Worm (Caenorhabditis elegans) whole organism, late embryonic: ENCODE data around the gene T26H10.2.

Experiments
- K02D7.2 ChIP-seq: sonication (generic microtip); optimal IDR thresholded peaks from 2 replicates; lab custom pipeline; 2017; ENCODE audit warnings: mild to moderate bottlenecking, missing genetic modification characterization, missing compliant biosample characterization
- K09A11.1 ChIP-seq: sonication (generic microtip); optimal IDR thresholded peaks from 2 replicates; lab custom pipeline; 2017; ENCODE audit warnings: antibody characterized with exemption, mild to moderate bottlenecking, missing genetic modification characterization, missing compliant biosample characterization; ENCODE audit not compliant: insufficient read depth
- ahr-1 ChIP-seq: sonication (generic microtip); optimal IDR thresholded peaks from 2 replicates; lab custom pipeline; 2016; ENCODE audit warnings: missing genetic modification characterization, missing compliant biosample characterization
- ama-1 ChIP-seq: fragments of 150-350 bp; optimal IDR thresholded peaks from 2 replicates; lab custom pipeline; 2014
- ceh-24 ChIP-seq: sonication (generic microtip); optimal IDR thresholded peaks from 2 replicates; lab custom pipeline; 2016; ENCODE audit warnings: mild to moderate bottlenecking, missing genetic modification characterization, missing compliant biosample characterization
- ceh-45 ChIP-seq: fragments of 200-800 bp; sonication (Bioruptor generic); IDR thresholded peaks from 2 replicates; pipeline ENCODE4 v1.3.6; 2022; ENCODE audit warnings: missing genetic modification reagents, missing genetic modification characterization, missing compliant biosample characterization
- hlh-8 ChIP-seq: sonication (generic microtip); optimal IDR thresholded peaks from 2 replicates; lab custom pipeline; 2016; ENCODE audit warnings: missing genotype, missing genetic modification characterization, missing compliant biosample characterization
- nhr-11 ChIP-seq: fragments of 150-350 bp; optimal IDR thresholded peaks from 2 replicates; lab custom pipeline; 2014; ENCODE audit warnings: missing biosample characterization, missing genetic modification characterization
- unc-86 ChIP-seq: sonication (generic microtip); optimal IDR thresholded peaks from 2 replicates; lab custom pipeline; 2016; ENCODE audit warnings: missing genetic modification characterization, missing compliant biosample characterization
- zip-5 ChIP-seq: sonication (generic microtip); optimal IDR thresholded peaks from 2 replicates; lab custom pipeline; 2016; ENCODE audit warnings: missing genetic modification characterization, missing compliant biosample characterization

DNA sequence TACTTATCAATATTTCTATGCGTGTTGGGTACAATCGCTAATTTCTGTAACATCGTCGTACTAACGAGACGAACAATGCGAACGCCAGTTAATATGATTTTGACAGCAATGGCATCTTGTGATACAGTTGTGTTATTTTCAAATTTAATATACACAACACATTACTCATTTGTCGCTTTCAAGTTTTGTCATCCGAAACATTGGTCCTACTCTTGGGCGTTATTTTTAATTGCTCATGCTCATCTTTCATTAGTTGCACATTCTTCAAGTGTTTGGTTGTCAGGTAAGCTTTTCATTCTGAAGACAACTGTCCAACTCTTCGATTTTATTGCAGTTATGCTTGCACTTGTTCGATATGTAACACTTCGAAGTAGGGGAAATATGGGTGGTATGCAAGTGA is 14.7 kb upstream of the T26H10.2 start:
- no peak for TF ChIP-seq K09A11.1 (tag; lab: Kevin White, UChicago)
- no peak for TF ChIP-seq K02D7.2 (tag; lab: Kevin White, UChicago)
- no peak for TF ChIP-seq ama-1 (lab: Kevin White, UChicago)
- TF ChIP-seq nhr-11 (tag; lab: Kevin White, UChicago) = no peak
- no peak for TF ChIP-seq unc-86 (tag; lab: Kevin White, UChicago)
- no peak for TF ChIP-seq hlh-8 (tag; lab: Kevin White, UChicago)
- TF ChIP-seq ceh-24 (tag; lab: Kevin White, UChicago) = no peak
- no peak for TF ChIP-seq zip-5 (tag; lab: Kevin White, UChicago)
- TF ChIP-seq ceh-45 (GFP tag; lab: Robert Waterston, UW) = no peak
- no peak for TF ChIP-seq ahr-1
